Worm (Caenorhabditis elegans) whole organism, L4/young adult: Measurements from ENCODE around the gene mltn-6.

Source experiments
- W03F9.2 ChIP-seq: fragments of 150-350 bp; optimal IDR thresholded peaks from 2 replicates; lab custom pipeline; 2014; ENCODE audit warnings: missing biosample characterization, missing genetic modification characterization
- dao-5 ChIP-seq: sonication (generic microtip); optimal IDR thresholded peaks from 2 replicates; lab custom pipeline; 2016; ENCODE audit warnings: missing genotype, missing genetic modification characterization, moderate library complexity, missing compliant biosample characterization
- him-1 ChIP-seq: sonication (generic microtip); optimal IDR thresholded peaks from 2 replicates; lab custom pipeline; 2016; ENCODE audit warnings: missing genotype, missing genetic modification reagents, missing genetic modification characterization, missing compliant biosample characterization

ce11 chrV:373192-373591 is 8.4 kb downstream of the mltn-6 start:
- TF ChIP-seq dao-5 (tag; lab: Kevin White, UChicago): no peak
- TF ChIP-seq him-1 (tag; lab: Kevin White, UChicago): no peak
- no peak for TF ChIP-seq W03F9.2 (tag; lab: Kevin White, UChicago)
